Worm (Caenorhabditis elegans) whole organism, midembryonic: ENCODE measurements around the gene saeg-2.

Experiments
- T22C8.4 ChIP-seq: fragments of 200-800 bp; sonication (Bioruptor generic); IDR thresholded peaks from 2 replicates; pipeline ENCODE4 v1.3.6; 2022; ENCODE audit warnings: missing genetic modification characterization, missing compliant biosample characterization
- cog-1 ChIP-seq: sonication (generic microtip); optimal IDR thresholded peaks from 2 replicates; lab custom pipeline; 2016; ENCODE audit warnings: missing genetic modification characterization, missing compliant biosample characterization
- flt-1 ChIP-seq: fragments of 200-800 bp; sonication (Bioruptor generic); IDR thresholded peaks from 2 replicates; pipeline ENCODE4 v1.3.6; 2022; ENCODE audit warnings: missing genetic modification characterization, missing compliant biosample characterization
- klf-2 ChIP-seq: fragments of 200-800 bp; sonication (Bioruptor generic); conservative IDR thresholded peaks from 2 replicates; pipeline ENCODE4 v1.3.6; 2022; ENCODE audit warnings: missing genetic modification reagents, missing genetic modification characterization, missing compliant biosample characterization
- med-1 ChIP-seq: sonication (generic microtip); optimal IDR thresholded peaks from 2 replicates; lab custom pipeline; 2017; ENCODE audit warnings: missing genetic modification characterization, mild to moderate bottlenecking, missing compliant biosample characterization, antibody characterized with exemption, missing genetic modification reagents; ENCODE audit not compliant: insufficient read depth
- ref-1 ChIP-seq: fragments of 200-800 bp; sonication (Bioruptor generic); conservative IDR thresholded peaks from 2 replicates; pipeline ENCODE4 v1.3.6; 2022; ENCODE audit warnings: missing genetic modification reagents, missing genetic modification characterization, missing compliant biosample characterization
- tab-1 ChIP-seq: fragments of 200-800 bp; sonication (Bioruptor generic); IDR thresholded peaks from 2 replicates; pipeline ENCODE4 v1.3.6; 2022; ENCODE audit warnings: missing genetic modification characterization, missing compliant biosample characterization
- ztf-23 ChIP-seq: fragments of 200-800 bp; sonication (Bioruptor generic); IDR thresholded peaks from 2 replicates; pipeline ENCODE4 v1.3.6; 2022; ENCODE audit warnings: missing genetic modification reagents, missing genetic modification characterization, missing compliant biosample characterization
- ztf-29 ChIP-seq: fragments of 200-800 bp; sonication (Bioruptor generic); IDR thresholded peaks from 2 replicates; pipeline ENCODE4 v1.3.6; 2022; ENCODE audit warnings: missing genetic modification reagents, missing genetic modification characterization, missing compliant biosample characterization

The saeg-2 gene

DNA sequence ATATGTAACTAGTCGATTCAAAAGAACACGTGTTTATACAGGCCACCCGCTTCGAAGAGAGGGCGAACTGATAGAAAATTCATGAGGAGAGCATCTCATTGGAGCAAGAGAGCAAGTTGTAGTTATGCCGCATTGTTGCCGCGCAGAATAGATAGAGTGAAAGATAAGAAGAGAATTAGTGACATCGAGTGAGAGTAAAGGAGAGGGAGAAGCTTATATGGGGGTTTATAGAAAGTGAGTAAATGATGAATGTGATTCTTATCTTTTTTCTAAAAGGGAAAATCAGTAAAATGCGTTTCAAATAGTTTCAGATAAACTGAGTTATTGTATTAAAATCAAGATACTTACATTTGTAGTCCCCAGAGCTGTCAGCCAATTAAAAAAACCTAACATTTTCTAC, 30.0 kb downstream of the saeg-2 start:
- TF ChIP-seq klf-2 (GFP tag; lab: Robert Waterston, UW) (no peak), cog-1 (tag; lab: Kevin White, UChicago) (no peak), T22C8.4 (GFP tag; lab: Robert Waterston, UW) (no peak), ztf-23 (GFP tag; lab: Robert Waterston, UW) (no peak), ztf-29 (GFP tag; lab: Robert Waterston, UW) (no peak), tab-1 (no peak)

- TF ChIP-seq flt-1 (GFP tag; lab: Robert Waterston, UW) (no peak), med-1 (no peak), T22C8.4 (GFP tag; lab: Robert Waterston, UW) (no peak), cog-1 (tag; lab: Kevin White, UChicago) (no peak), klf-2 (GFP tag; lab: Robert Waterston, UW) (no peak), ztf-23 (GFP tag; lab: Robert Waterston, UW) (no peak), tab-1 (no peak), ref-1 (no peak), ztf-29 (GFP tag; lab: Robert Waterston, UW) (no peak)
Measured at ce11 chrIII:9271389-9271918, 31.3 kb downstream of the saeg-2 start.

- TF ChIP-seq flt-1 (GFP tag; lab: Robert Waterston, UW), result no peak
- no peak for TF ChIP-seq ref-1
- no peak for TF ChIP-seq ztf-29 (GFP tag; lab: Robert Waterston, UW)
- TF ChIP-seq med-1, result no peak
- no peak for TF ChIP-seq T22C8.4 (GFP tag; lab: Robert Waterston, UW)
- TF ChIP-seq cog-1 (tag; lab: Kevin White, UChicago), result no peak
- no peak for TF ChIP-seq tab-1
- no peak for TF ChIP-seq ztf-23 (GFP tag; lab: Robert Waterston, UW)
- no peak for TF ChIP-seq klf-2 (GFP tag; lab: Robert Waterston, UW)
Measured at ce11 chrIII:9272107-9272506, 31.9 kb downstream of the saeg-2 start.

- TF ChIP-seq ztf-23 (GFP tag; lab: Robert Waterston, UW) (no peak), flt-1 (GFP tag; lab: Robert Waterston, UW) (no peak), ztf-29 (GFP tag; lab: Robert Waterston, UW) (no peak), T22C8.4 (GFP tag; lab: Robert Waterston, UW) (no peak), klf-2 (GFP tag; lab: Robert Waterston, UW) (no peak), tab-1 (no peak), ref-1 (no peak), med-1 (no peak)
Measured at ce11 chrIII:9277803-9278202, 37.6 kb downstream of the saeg-2 start.

DNA sequence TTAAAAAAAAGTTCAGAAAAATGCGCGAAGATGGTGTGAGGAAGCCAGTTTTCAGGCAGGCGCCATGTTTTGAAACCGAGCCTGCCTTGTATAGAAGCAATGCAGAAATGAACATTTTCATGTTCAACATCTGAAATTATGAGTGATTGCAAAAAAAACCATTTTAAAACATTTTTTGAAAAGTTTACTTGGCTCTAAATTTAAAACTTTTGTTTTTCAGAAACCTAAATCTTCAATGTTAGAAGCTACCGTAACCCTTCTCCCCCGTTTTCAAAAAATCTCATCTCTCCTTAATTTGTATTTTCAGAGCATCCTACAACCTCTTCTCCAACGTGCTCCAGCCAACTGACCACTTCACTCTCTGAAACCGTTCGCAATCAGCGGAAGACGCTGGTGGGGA, 41.3 kb downstream of the saeg-2 start, which contains the start of gene fozi-1:
Gene fozi-1 (plus strand): TSS at position 301 of the 400 bp plus-strand sequence.
- no peak for TF ChIP-seq T22C8.4 (GFP tag; lab: Robert Waterston, UW)
- no peak for TF ChIP-seq klf-2 (GFP tag; lab: Robert Waterston, UW)
- TF ChIP-seq flt-1 (GFP tag; lab: Robert Waterston, UW), result no peak
- no peak for TF ChIP-seq med-1
- no peak for TF ChIP-seq ztf-23 (GFP tag; lab: Robert Waterston, UW)
- no peak for TF ChIP-seq ztf-29 (GFP tag; lab: Robert Waterston, UW)
- TF ChIP-seq tab-1, result no peak
- TF ChIP-seq cog-1 (tag; lab: Kevin White, UChicago), result no peak
- TF ChIP-seq ref-1, result no peak

DNA sequence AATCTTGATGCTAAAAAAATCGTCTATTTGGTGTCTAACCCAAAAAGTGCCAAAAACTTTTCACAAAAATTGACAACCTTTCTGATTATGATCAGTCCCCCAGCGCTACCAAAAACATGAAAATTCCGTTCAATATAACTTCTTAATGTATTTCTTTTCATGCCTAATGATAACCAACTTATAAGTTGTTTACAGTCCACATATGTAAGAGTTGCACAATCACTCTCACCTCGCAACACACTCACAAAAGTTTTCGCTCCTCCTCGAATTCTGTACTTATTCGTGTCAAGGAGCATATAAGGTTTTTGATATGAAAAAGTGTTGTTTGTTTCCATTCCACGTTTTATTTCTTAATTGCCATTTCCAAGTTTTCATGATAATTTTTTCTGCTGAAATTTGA, 48.4 kb downstream of the saeg-2 start:
- TF ChIP-seq ztf-29 (GFP tag; lab: Robert Waterston, UW) (no peak), T22C8.4 (GFP tag; lab: Robert Waterston, UW) (no peak), ztf-23 (GFP tag; lab: Robert Waterston, UW) (no peak), klf-2 (GFP tag; lab: Robert Waterston, UW) (no peak), tab-1 (no peak), med-1 (no peak), cog-1 (tag; lab: Kevin White, UChicago) (no peak), flt-1 (GFP tag; lab: Robert Waterston, UW) (no peak)

ce11 chrIII:9289815-9290214, 49.7 kb downstream of the saeg-2 start:
- TF ChIP-seq med-1, result no peak
